Fruit fly (Drosophila melanogaster) whole organism, adult: ENCODE results near the gene Prm.

ENCODE experiments used
- cic ChIP-seq: fragments of 200-800 bp; sonication (Bioruptor generic); optimal IDR thresholded peaks from 2 replicates; lab custom pipeline; 2017; ENCODE audit warnings: missing biosample characterization, mild to moderate bottlenecking, missing genetic modification characterization, moderate library complexity
- tj ChIP-seq: fragments of 200-800 bp; sonication (Bioruptor generic); optimal IDR thresholded peaks from 3 replicates; lab custom pipeline; 2017; ENCODE audit warnings: missing biosample characterization, mild to moderate bottlenecking, missing genetic modification characterization, moderate library complexity

dm6 chr3L:8708856-8709255 is 36.3 kb downstream of the Prm start:
- no peak for TF ChIP-seq cic (GFP tag; lab: Kevin White, UChicago)
- no peak for TF ChIP-seq tj (GFP tag; lab: Kevin White, UChicago)
